Fruit fly (Drosophila melanogaster) whole organism, embryonic: ENCODE measurements around the gene CG31064.

ENCODE experiments used
- CG32772 ChIP-seq: fragments of 200-800 bp; sonication (Bioruptor generic); IDR thresholded peaks from 2 replicates; pipeline ENCODE4 v1.3.6; 2022; ENCODE audit warnings: missing biosample characterization, missing genetic modification characterization
- CG34376 ChIP-seq: fragments of 200-800 bp; sonication (Bioruptor generic); optimal IDR thresholded peaks from 2 replicates; lab custom pipeline; 2018; ENCODE audit warnings: missing biosample characterization, mild to moderate bottlenecking, missing genetic modification characterization
- CG7745 ChIP-seq: fragments of 200-800 bp; sonication (Bioruptor generic); optimal IDR thresholded peaks from 2 replicates; lab custom pipeline; 2018; ENCODE audit warnings: missing biosample characterization, mild to moderate bottlenecking, missing genetic modification characterization, moderate library complexity
- Chrac-16 ChIP-seq: fragments of 200-800 bp; sonication (Bioruptor generic); optimal IDR thresholded peaks from 3 replicates; lab custom pipeline; 2016; ENCODE audit warnings: missing biosample characterization, missing genetic modification characterization
- Dref ChIP-seq: fragments of 200-800 bp; sonication (Bioruptor generic); IDR thresholded peaks from 2 replicates; pipeline ENCODE4 v1.3.6; 2022; ENCODE audit warnings: missing biosample characterization, missing genetic modification characterization
- Eip74EF ChIP-seq, 2 experiments: fragments of 200-800 bp in 1 of 2; fragments of >200 bp in 1 of 2; sonication (Bioruptor generic) in 1 of 2; optimal IDR thresholded peaks; 2 replicates each; lab custom pipeline; 2017 to 2019; ENCODE audit warnings: missing biosample characterization in 2 of 2, missing genetic modification characterization in 2 of 2, mild to moderate bottlenecking in 1 of 2, moderate library complexity in 1 of 2

DNA sequence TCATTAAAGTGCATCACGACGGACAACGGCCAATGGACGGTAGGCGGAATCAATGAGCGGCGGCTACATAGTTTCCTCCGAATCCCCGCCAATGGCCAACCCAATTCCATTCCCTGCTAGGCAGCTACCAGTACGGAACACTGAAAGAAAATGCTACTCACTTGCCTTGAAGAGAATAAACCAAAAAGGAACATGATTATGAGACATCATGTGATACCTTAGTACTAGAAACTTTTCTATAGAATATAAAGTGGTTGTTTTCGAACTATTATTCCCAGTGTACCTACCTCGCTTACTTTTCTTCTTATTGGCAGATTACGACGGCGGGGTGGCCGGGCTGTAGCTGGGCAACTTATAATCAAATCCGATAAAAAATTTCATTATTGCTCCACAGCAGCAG, 14.2 kb downstream of the CG31064 start:
- TF ChIP-seq CG32772 (GFP tag; lab: Robert Waterston, UW) (no peak), Dref (GFP tag; lab: Robert Waterston, UW) (no peak), CG7745 (tag; lab: Kevin White, UChicago) (no peak), Chrac-16 (no peak), Eip74EF (GFP tag; optimal IDR thresholded peaks at IDR 0.05; lab: Kevin White, UChicago) (no peak), CG34376 (no peak)
